Worm (Caenorhabditis elegans): Measurements from ENCODE around the gene unc-3.

- no peak for TF ChIP-seq pha-4 (GFP tag; IDR thresholded peaks at IDR 0.05)
- no peak for TF ChIP-seq pha-4 (tag; optimal IDR thresholded peaks at IDR 0.05)
- TF ChIP-seq nhr-11 (tag; optimal IDR thresholded peaks at IDR 0.05), result no peak
- no peak for TF ChIP-seq unc-39 (tag; optimal IDR thresholded peaks at IDR 0.05)
- no peak for TF ChIP-seq nhr-76 (tag; optimal IDR thresholded peaks at IDR 0.05)
- TF ChIP-seq vab-7 (GFP tag; IDR thresholded peaks at IDR 0.05), result no peak
- TF ChIP-seq lin-39 (tag; optimal IDR thresholded peaks at IDR 0.05), result no peak
- no peak for TF ChIP-seq jun-1 (tag; optimal IDR thresholded peaks at IDR 0.05)
- no peak for TF ChIP-seq nhr-25 (tag; optimal IDR thresholded peaks at IDR 0.05; ENCODE audit: borderline replicate concordance, insufficient read depth)
- peak in 1 of 2 experiments; percentile 93 for TF ChIP-seq unc-62 (GFP tag; optimal IDR thresholded peaks at IDR 0.05 in 1 of 2)
- TF ChIP-seq unc-62 (tag; optimal IDR thresholded peaks at IDR 0.05), result no peak
- no peak for TF ChIP-seq madf-9 (GFP tag; conservative IDR thresholded peaks at IDR 0.05)
- no peak for TF ChIP-seq hif-1 (tag; optimal IDR thresholded peaks at IDR 0.05)
- TF ChIP-seq fos-1 (tag; optimal IDR thresholded peaks at IDR 0.05), result no peak
- no peak for TF ChIP-seq zag-1 (tag; optimal IDR thresholded peaks at IDR 0.05)
These were observed 1.9 kb downstream of the unc-3 start for ce11 chrX:14775222-14775621.

Data from whole organism, L4 larva.